Worm (Caenorhabditis elegans) whole organism, young adult: Measurements from ENCODE around the gene C40A11.8.

Experiments
- B0019.2 ChIP-seq: fragments of 200-800 bp; sonication (Bioruptor generic); conservative IDR thresholded peaks from 2 replicates; pipeline ENCODE4 v1.3.6; 2022; ENCODE audit warnings: missing genetic modification reagents, missing genetic modification characterization, missing compliant biosample characterization
- F23B12.7 ChIP-seq: sonication (generic microtip); optimal IDR thresholded peaks from 2 replicates; lab custom pipeline; 2017; ENCODE audit warnings: missing genetic modification characterization, mild to moderate bottlenecking, missing compliant biosample characterization, antibody characterized with exemption, moderate library complexity; ENCODE audit not compliant: insufficient read depth
- F33H1.4 ChIP-seq: fragments of 200-800 bp; sonication (Bioruptor generic); IDR thresholded peaks from 2 replicates; pipeline ENCODE4 v1.3.6; 2022; ENCODE audit warnings: missing genetic modification reagents, missing genetic modification characterization, missing compliant biosample characterization
- F49E8.2 ChIP-seq: sonication (generic microtip); optimal IDR thresholded peaks from 3 replicates; lab custom pipeline; 2017; ENCODE audit warnings: missing genetic modification characterization, mild to moderate bottlenecking, missing compliant biosample characterization, antibody characterized with exemption, moderate library complexity; ENCODE audit not compliant: insufficient read depth
- F55B11.4 ChIP-seq: sonication (generic microtip); optimal IDR thresholded peaks from 2 replicates; lab custom pipeline; 2016; ENCODE audit warnings: missing compliant biosample characterization, missing genetic modification characterization, borderline replicate concordance; ENCODE audit not compliant: insufficient read depth
- T07F8.4 ChIP-seq: sonication (generic microtip); optimal IDR thresholded peaks from 2 replicates; lab custom pipeline; 2016; ENCODE audit warnings: mild to moderate bottlenecking, missing genetic modification characterization, moderate library complexity, missing compliant biosample characterization
- Y79H2A.3 ChIP-seq: fragments of 200-800 bp; sonication (Bioruptor generic); conservative IDR thresholded peaks from 2 replicates; pipeline ENCODE4 v1.3.6; 2022; ENCODE audit warnings: missing genetic modification reagents, missing genetic modification characterization, missing compliant biosample characterization
- aptf-2 ChIP-seq: fragments of 200-800 bp; sonication (Bioruptor generic); conservative IDR thresholded peaks from 2 replicates; pipeline ENCODE4 v1.3.6; 2022; ENCODE audit warnings: missing genetic modification reagents, missing genetic modification characterization, missing compliant biosample characterization
- attf-5 ChIP-seq: fragments of 200-800 bp; sonication (Bioruptor generic); optimal IDR thresholded peaks from 2 replicates; lab custom pipeline; 2018; ENCODE audit warnings: mild to moderate bottlenecking, missing genetic modification characterization, missing compliant biosample characterization
- cebp-2 ChIP-seq: fragments of 200-800 bp; sonication (Bioruptor generic); IDR thresholded peaks from 2 replicates; pipeline ENCODE4 v1.3.6; 2022; ENCODE audit warnings: missing genetic modification characterization, missing compliant biosample characterization
- ceh-58 ChIP-seq: fragments of 200-800 bp; sonication (Bioruptor generic); IDR thresholded peaks from 2 replicates; pipeline ENCODE4 v1.3.6; 2022; ENCODE audit warnings: missing genetic modification characterization, missing compliant biosample characterization
- ceh-91 ChIP-seq: fragments of 200-800 bp; sonication (Bioruptor generic); IDR thresholded peaks from 2 replicates; pipeline ENCODE4 v1.3.6; 2022; ENCODE audit warnings: missing genetic modification reagents, missing genetic modification characterization, missing compliant biosample characterization
- egl-18 ChIP-seq: fragments of 200-800 bp; sonication (Bioruptor generic); IDR thresholded peaks from 2 replicates; pipeline ENCODE4 v1.3.6; 2022; ENCODE audit warnings: missing genetic modification reagents, missing genetic modification characterization, missing compliant biosample characterization
- ets-4 ChIP-seq: fragments of 200-800 bp; sonication (Bioruptor generic); optimal IDR thresholded peaks from 2 replicates; lab custom pipeline; 2018; ENCODE audit warnings: mild to moderate bottlenecking, missing genetic modification characterization, missing compliant biosample characterization
- him-1 ChIP-seq: sonication (generic microtip); optimal IDR thresholded peaks from 2 replicates; lab custom pipeline; 2016; ENCODE audit warnings: missing genotype, missing genetic modification reagents, missing genetic modification characterization, missing compliant biosample characterization
- hlh-12 ChIP-seq: sonication (generic microtip); optimal IDR thresholded peaks from 2 replicates; lab custom pipeline; 2016; ENCODE audit warnings: missing genetic modification characterization, missing compliant biosample characterization
- hmg-20 ChIP-seq: fragments of 200-800 bp; sonication (Bioruptor generic); IDR thresholded peaks from 2 replicates; pipeline ENCODE4 v1.3.6; 2022; ENCODE audit warnings: missing genetic modification reagents, missing genetic modification characterization, missing compliant biosample characterization
- hrde-1 ChIP-seq: sonication (generic microtip); optimal IDR thresholded peaks from 2 replicates; lab custom pipeline; 2016; ENCODE audit warnings: missing genetic modification characterization, mild to moderate bottlenecking, missing compliant biosample characterization, moderate library complexity, missing genotype, missing genetic modification reagents, borderline replicate concordance
- lag-1 ChIP-seq: fragments of 200-800 bp; sonication (Bioruptor generic); IDR thresholded peaks from 2 replicates; pipeline ENCODE4 v1.3.6; 2022; ENCODE audit warnings: missing genetic modification reagents, missing genetic modification characterization, missing compliant biosample characterization
- lin-54 ChIP-seq: fragments of 200-800 bp; sonication (Bioruptor generic); optimal IDR thresholded peaks from 2 replicates; lab custom pipeline; 2018; ENCODE audit warnings: mild to moderate bottlenecking, missing genetic modification characterization, missing compliant biosample characterization
- lsy-27 ChIP-seq: sonication (generic microtip); optimal IDR thresholded peaks from 2 replicates; lab custom pipeline; 2017; ENCODE audit warnings: missing genetic modification characterization, mild to moderate bottlenecking, missing compliant biosample characterization, antibody characterized with exemption, missing genotype, borderline replicate concordance; ENCODE audit not compliant: insufficient read depth
- madf-6 ChIP-seq: fragments of 200-800 bp; sonication (Bioruptor generic); IDR thresholded peaks from 2 replicates; pipeline ENCODE4 v1.3.6; 2022; ENCODE audit warnings: missing genetic modification reagents, missing genetic modification characterization, missing compliant biosample characterization
- mes-4 ChIP-seq: sonication (generic microtip); optimal IDR thresholded peaks from 2 replicates; lab custom pipeline; 2016; ENCODE audit warnings: missing genotype, missing genetic modification characterization, missing compliant biosample characterization
- nfyb-1 ChIP-seq: fragments of 200-800 bp; sonication (Bioruptor generic); IDR thresholded peaks from 2 replicates; pipeline ENCODE4 v1.3.6; 2022; ENCODE audit warnings: missing genetic modification reagents, missing genetic modification characterization, missing compliant biosample characterization
- snpc-1.1 ChIP-seq: sonication (generic microtip); optimal IDR thresholded peaks from 2 replicates; lab custom pipeline; 2017; ENCODE audit warnings: missing genetic modification characterization, mild to moderate bottlenecking, missing compliant biosample characterization, antibody characterized with exemption, moderate library complexity, missing genotype, missing genetic modification reagents; ENCODE audit not compliant: insufficient read depth
- snpc-3.4 ChIP-seq: sonication (generic microtip); optimal IDR thresholded peaks from 2 replicates; lab custom pipeline; 2017; ENCODE audit warnings: missing genetic modification characterization, mild to moderate bottlenecking, missing compliant biosample characterization, antibody characterized with exemption, moderate library complexity, missing genotype, missing genetic modification reagents
- sptf-2 ChIP-seq: fragments of 200-800 bp; sonication (Bioruptor generic); optimal IDR thresholded peaks from 2 replicates; lab custom pipeline; 2018; ENCODE audit warnings: mild to moderate bottlenecking, missing genetic modification characterization, missing compliant biosample characterization
- tbx-9 ChIP-seq: sonication (generic microtip); optimal IDR thresholded peaks from 2 replicates; lab custom pipeline; 2016; ENCODE audit warnings: borderline replicate concordance, missing genetic modification characterization, inconsistent platforms, missing compliant biosample characterization
- unc-130 ChIP-seq: sonication (generic microtip); optimal IDR thresholded peaks from 2 replicates; lab custom pipeline; 2016; ENCODE audit warnings: missing genetic modification reagents, missing genetic modification characterization, missing compliant biosample characterization
- zim-3 ChIP-seq: sonication (generic microtip); optimal IDR thresholded peaks from 2 replicates; lab custom pipeline; 2017; ENCODE audit warnings: mild to moderate bottlenecking, missing genetic modification characterization, moderate library complexity, missing compliant biosample characterization
- ztf-25 ChIP-seq: fragments of 200-800 bp; sonication (Bioruptor generic); IDR thresholded peaks from 2 replicates; pipeline ENCODE4 v1.3.6; 2022; ENCODE audit warnings: missing genetic modification reagents, missing genetic modification characterization, missing compliant biosample characterization
- ztf-28 ChIP-seq: fragments of 200-800 bp; sonication (Bioruptor generic); IDR thresholded peaks from 2 replicates; pipeline ENCODE4 v1.3.6; 2022; ENCODE audit warnings: missing genetic modification reagents, missing genetic modification characterization, missing compliant biosample characterization

The C40A11.8 gene

DNA sequence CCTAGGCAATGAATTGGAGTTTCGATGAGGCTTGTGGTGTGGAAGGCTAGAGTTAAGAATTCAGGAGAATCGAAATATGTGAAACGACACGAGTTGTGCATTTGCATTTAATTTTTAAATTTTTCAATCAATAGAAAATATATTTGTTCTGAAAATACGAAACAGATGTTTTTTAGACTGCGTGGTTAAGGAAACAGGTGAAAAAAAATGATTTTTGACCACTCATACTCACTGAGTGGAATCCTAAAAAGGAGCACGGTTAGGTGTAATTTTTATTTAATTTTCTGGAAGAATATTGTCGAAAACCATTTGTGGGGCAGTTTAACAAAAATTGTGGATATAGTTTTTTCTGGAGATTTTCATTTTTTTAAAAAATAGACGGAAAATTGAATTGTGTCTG is 33.9 kb downstream of the C40A11.8 start, which contains the start of gene srh-195:
Gene srh-195 (minus strand): TSS at position 101 of the 400 bp plus-strand sequence.
- TF ChIP-seq F49E8.2 (tag; lab: Kevin White, UChicago) (no peak), ztf-28 (GFP tag; lab: Robert Waterston, UW) (no peak), mes-4 (no peak), attf-5 (GFP tag; lab: Kevin White, UChicago) (no peak), tbx-9 (tag; lab: Kevin White, UChicago) (no peak), ztf-25 (no peak), lsy-27 (no peak), snpc-1.1 (tag; lab: Kevin White, UChicago) (no peak), unc-130 (GFP tag; lab: Kevin White, UChicago) (no peak), ceh-58 (GFP tag; lab: Robert Waterston, UW) (no peak), sptf-2 (GFP tag; lab: Kevin White, UChicago) (no peak), lag-1 (no peak), snpc-3.4 (tag; lab: Kevin White, UChicago) (no peak), F23B12.7 (tag; lab: Kevin White, UChicago) (no peak), cebp-2 (GFP tag; lab: Robert Waterston, UW) (no peak), aptf-2 (GFP tag; lab: Robert Waterston, UW) (no peak), B0019.2 (GFP tag; lab: Robert Waterston, UW) (no peak), F33H1.4 (GFP tag; lab: Robert Waterston, UW) (no peak)

DNA sequence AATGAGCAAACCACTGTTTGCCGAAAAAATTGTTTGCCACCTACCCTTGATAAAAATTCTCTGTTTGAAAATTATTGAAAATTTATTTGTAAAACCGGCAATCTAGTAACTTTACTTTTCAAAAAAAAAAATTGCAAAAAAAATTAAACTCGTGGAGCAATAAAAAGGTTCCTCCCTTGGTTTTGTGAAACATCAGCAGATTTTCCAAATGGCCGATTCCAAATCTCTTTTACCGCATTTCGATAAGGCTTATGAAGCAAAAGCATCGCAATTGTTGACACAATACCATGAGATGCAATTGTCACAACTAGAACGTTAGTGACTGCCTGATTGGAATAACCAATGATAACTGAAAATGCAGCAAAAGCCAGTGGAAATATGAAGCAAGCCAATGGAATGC is 36.2 kb downstream of the C40A11.8 start:
- TF ChIP-seq ets-4 (GFP tag; lab: Kevin White, UChicago), result no peak
- no peak for TF ChIP-seq T07F8.4 (tag; lab: Kevin White, UChicago)
- TF ChIP-seq madf-6 (GFP tag; lab: Robert Waterston, UW), result no peak
- TF ChIP-seq, all 124 proteins: peak for 0

DNA sequence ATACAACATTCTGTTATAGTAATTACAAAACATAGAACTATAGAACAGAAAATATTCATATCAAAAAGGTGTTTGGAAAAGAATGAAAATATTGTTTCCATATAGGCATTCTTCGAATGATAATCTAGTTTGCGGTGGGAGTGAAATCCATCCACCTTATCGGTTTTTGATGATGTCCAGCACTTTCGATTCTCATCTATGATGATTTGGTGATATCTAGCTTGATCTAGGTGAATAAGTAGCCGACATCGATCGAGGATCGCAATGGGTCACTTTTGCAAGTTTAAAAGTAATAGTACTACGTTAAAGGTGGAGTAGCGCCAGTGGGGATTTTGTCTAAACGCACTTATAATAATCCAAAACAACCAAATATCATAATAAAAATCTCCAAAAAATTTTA is 37.8 kb downstream of the C40A11.8 start, which contains the start of gene R52.6:
Gene R52.6 (minus strand): TSS at position 101 of the 400 bp plus-strand sequence.
- TF ChIP-seq snpc-3.4 (tag; lab: Kevin White, UChicago) (no peak), lin-54 (no peak), madf-6 (GFP tag; lab: Robert Waterston, UW) (no peak), ceh-91 (GFP tag; lab: Robert Waterston, UW) (no peak), Y79H2A.3 (GFP tag; lab: Robert Waterston, UW) (no peak), hlh-12 (tag; lab: Kevin White, UChicago) (no peak), egl-18 (GFP tag; lab: Robert Waterston, UW) (no peak), nfyb-1 (GFP tag; lab: Robert Waterston, UW) (no peak), hrde-1 (no peak), F55B11.4 (tag; lab: Kevin White, UChicago) (no peak), zim-3 (tag; lab: Kevin White, UChicago) (no peak)

DNA sequence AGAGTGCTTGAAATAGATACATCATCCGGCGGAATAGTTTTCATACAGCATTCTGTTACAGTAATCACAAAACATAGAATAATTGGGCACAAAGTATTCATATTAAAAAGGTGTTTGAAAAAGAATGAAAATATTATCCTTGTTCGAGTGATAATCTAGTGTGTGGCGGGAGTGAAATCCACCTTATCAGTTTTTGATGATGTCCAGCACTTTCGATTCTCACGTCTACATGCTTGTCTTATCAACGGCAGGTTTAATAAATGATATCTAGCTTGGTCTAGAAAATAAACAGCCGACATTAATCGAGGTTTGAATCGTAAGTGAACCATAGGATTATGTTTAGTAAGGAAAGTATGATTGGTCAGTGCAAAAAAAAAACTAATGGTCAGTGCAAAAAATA is 40.8 kb downstream of the C40A11.8 start, which contains the start of gene R52.5:
Gene R52.5 (minus strand): TSS at position 101 of the 400 bp plus-strand sequence.
- no peak for TF ChIP-seq hmg-20
- TF ChIP-seq him-1 (tag; lab: Kevin White, UChicago), result peak; percentile 52
- TF ChIP-seq, all 124 proteins: peak for 1
